Worm (Caenorhabditis elegans) whole organism, L1 larva: ENCODE results near the gene srx-21.

Experiments
- C04F5.9 ChIP-seq: sonication (generic microtip); optimal IDR thresholded peaks from 2 replicates; lab custom pipeline; 2016; ENCODE audit warnings: missing genetic modification characterization, missing compliant biosample characterization
- C16A3.4 ChIP-seq: fragments of 150-350 bp; optimal IDR thresholded peaks from 2 replicates; lab custom pipeline; 2014; ENCODE audit warnings: missing biosample characterization, missing genetic modification characterization
- aly-2 ChIP-seq: fragments of 150-350 bp; optimal IDR thresholded peaks from 2 replicates; lab custom pipeline; 2014; ENCODE audit warnings: missing biosample characterization, missing genetic modification characterization
- ama-1 ChIP-seq: fragments of 150-350 bp; optimal IDR thresholded peaks from 2 replicates; lab custom pipeline; 2014
- ceh-90 ChIP-seq: sonication (generic microtip); optimal IDR thresholded peaks from 2 replicates; lab custom pipeline; 2016; ENCODE audit warnings: missing genetic modification characterization, missing compliant biosample characterization
- ces-1 ChIP-seq: fragments of 150-350 bp; optimal IDR thresholded peaks from 2 replicates; lab custom pipeline; 2014; ENCODE audit warnings: missing biosample characterization, missing genetic modification reagents, missing genetic modification characterization
- dsc-1 ChIP-seq: sonication (generic microtip); optimal IDR thresholded peaks from 2 replicates; lab custom pipeline; 2016; ENCODE audit warnings: mild to moderate bottlenecking, missing genetic modification characterization, missing compliant biosample characterization
- efl-1 ChIP-seq, 4 experiments: fragments of 150-350 bp; optimal IDR thresholded peaks in 3 of 4; peaks in 1 of 4; 1 replicate in 1 of 4; 2 replicates in 3 of 4; lab custom pipeline; 2014; ENCODE audit warnings: missing biosample characterization in 2 of 4, missing genetic modification characterization in 2 of 4, missing genetic modification reagents in 2 of 4
- egl-27 ChIP-seq, 2 experiments: fragments of 150-350 bp in 1 of 2; sonication (generic microtip); optimal IDR thresholded peaks; 3 replicates each; lab custom pipeline; 2017 to 2018; ENCODE audit warnings: missing biosample characterization in 2 of 2, missing genetic modification characterization in 2 of 2, missing genetic modification reagents in 2 of 2
- elt-2 ChIP-seq: sonication (generic microtip); optimal IDR thresholded peaks from 2 replicates; lab custom pipeline; 2016; ENCODE audit warnings: missing genetic modification characterization, mild to moderate bottlenecking, inconsistent platforms, missing compliant biosample characterization, missing genetic modification reagents
- elt-3 ChIP-seq, 6 experiments: fragments of 150-350 bp in 1 of 6; sonication (generic microtip); optimal IDR thresholded peaks; 2 replicates each; lab custom pipeline; 2017 to 2018; ENCODE audit warnings: missing biosample characterization in 6 of 6, missing genetic modification characterization in 6 of 6, inconsistent platforms in 1 of 6
- fkh-10 ChIP-seq: sonication (generic microtip); optimal IDR thresholded peaks from 2 replicates; lab custom pipeline; 2017; ENCODE audit warnings: missing biosample characterization, missing genetic modification reagents, missing genetic modification characterization
- fkh-4 ChIP-seq: sonication (generic microtip); optimal IDR thresholded peaks from 2 replicates; lab custom pipeline; 2016; ENCODE audit warnings: missing compliant biosample characterization, missing genetic modification characterization, borderline replicate concordance
- fkh-8 ChIP-seq: sonication (generic microtip); optimal IDR thresholded peaks from 2 replicates; lab custom pipeline; 2016; ENCODE audit warnings: mild to moderate bottlenecking, missing genetic modification characterization, missing compliant biosample characterization
- fos-1 ChIP-seq: fragments of 150-350 bp; optimal IDR thresholded peaks from 2 replicates; lab custom pipeline; 2014; ENCODE audit warnings: missing biosample characterization, missing genetic modification characterization
- irx-1 ChIP-seq: sonication (generic microtip); optimal IDR thresholded peaks from 2 replicates; lab custom pipeline; 2016; ENCODE audit warnings: missing genetic modification characterization, missing compliant biosample characterization
- isw-1 ChIP-seq: fragments of 200-800 bp; sonication (Bioruptor generic); IDR thresholded peaks from 2 replicates; pipeline ENCODE4 v1.3.6; 2022; ENCODE audit warnings: missing genetic modification characterization, missing compliant biosample characterization
- lin-13 ChIP-seq: fragments of 150-350 bp; optimal IDR thresholded peaks from 2 replicates; lab custom pipeline; 2014; ENCODE audit warnings: missing biosample characterization, missing genetic modification reagents, missing genetic modification characterization
- lin-15B ChIP-seq: fragments of 150-350 bp; sonication (generic microtip); optimal IDR thresholded peaks from 3 replicates; lab custom pipeline; 2014; ENCODE audit warnings: missing biosample characterization, missing genetic modification characterization
- lin-35 ChIP-seq, 2 experiments: fragments of 150-350 bp; optimal IDR thresholded peaks; 2 replicates each; lab custom pipeline; 2014; ENCODE audit warnings: missing biosample characterization in 2 of 2, missing genetic modification characterization in 2 of 2, missing genetic modification reagents in 2 of 2
- lin-39 ChIP-seq: fragments of 150-350 bp; optimal IDR thresholded peaks from 2 replicates; lab custom pipeline; 2014; ENCODE audit warnings: missing biosample characterization, missing genetic modification reagents, missing genetic modification characterization
- lir-3 ChIP-seq: sonication (generic microtip); optimal IDR thresholded peaks from 2 replicates; lab custom pipeline; 2016; ENCODE audit warnings: mild to moderate bottlenecking, missing genetic modification characterization, moderate library complexity, missing compliant biosample characterization; ENCODE audit not compliant: poor library complexity
- lsy-2 ChIP-seq, 2 experiments: fragments of 150-350 bp; optimal IDR thresholded peaks; 2 replicates each; lab custom pipeline; 2014; ENCODE audit warnings: missing biosample characterization in 2 of 2, missing genetic modification characterization in 2 of 2
- nhr-28 ChIP-seq: fragments of 150-350 bp; optimal IDR thresholded peaks from 2 replicates; lab custom pipeline; 2014; ENCODE audit warnings: missing biosample characterization, missing genetic modification characterization
- nhr-47 ChIP-seq: sonication (generic microtip); optimal IDR thresholded peaks from 2 replicates; lab custom pipeline; 2016; ENCODE audit warnings: mild to moderate bottlenecking, missing genetic modification characterization, moderate library complexity, missing compliant biosample characterization
- nhr-71 ChIP-seq: sonication (generic microtip); optimal IDR thresholded peaks from 2 replicates; lab custom pipeline; 2016; ENCODE audit warnings: mild to moderate bottlenecking, missing genetic modification characterization, moderate library complexity, missing compliant biosample characterization
- nhr-76 ChIP-seq: sonication (generic microtip); optimal IDR thresholded peaks from 2 replicates; lab custom pipeline; 2017; ENCODE audit warnings: missing biosample characterization, missing genetic modification characterization
- nhr-77 ChIP-seq: fragments of 150-350 bp; optimal IDR thresholded peaks from 2 replicates; lab custom pipeline; 2014; ENCODE audit warnings: missing biosample characterization, missing genetic modification characterization
- nhr-84 ChIP-seq: sonication (generic microtip); optimal IDR thresholded peaks from 2 replicates; lab custom pipeline; 2017; ENCODE audit warnings: missing biosample characterization, missing genetic modification characterization
- nhr-85 ChIP-seq: sonication (generic microtip); peaks from one replicate; lab custom pipeline; 2016; ENCODE audit warnings: missing genetic modification characterization, inconsistent platforms, missing compliant biosample characterization
- nhr-90 ChIP-seq: sonication (generic microtip); optimal IDR thresholded peaks from 2 replicates; lab custom pipeline; 2016; ENCODE audit warnings: mild to moderate bottlenecking, missing genetic modification characterization, missing compliant biosample characterization; ENCODE audit not compliant: poor library complexity
- pqm-1 ChIP-seq: sonication (generic microtip); optimal IDR thresholded peaks from 3 replicates; lab custom pipeline; 2017; ENCODE audit warnings: missing biosample characterization, missing genetic modification characterization
- rnt-1 ChIP-seq: sonication (generic microtip); optimal IDR thresholded peaks from 2 replicates; lab custom pipeline; 2016; ENCODE audit warnings: mild to moderate bottlenecking, missing genetic modification characterization, moderate library complexity, missing compliant biosample characterization
- snpc-4 ChIP-seq: fragments of 150-350 bp; optimal IDR thresholded peaks from 2 replicates; lab custom pipeline; 2014; ENCODE audit warnings: missing biosample characterization, missing genetic modification characterization
- snu-23 ChIP-seq: sonication (generic microtip); optimal IDR thresholded peaks from 2 replicates; lab custom pipeline; 2016; ENCODE audit warnings: missing genetic modification characterization, missing compliant biosample characterization
- sptf-1 ChIP-seq: fragments of 150-350 bp; optimal IDR thresholded peaks from 2 replicates; lab custom pipeline; 2014; ENCODE audit warnings: missing biosample characterization, missing genetic modification characterization
- sup-37 ChIP-seq: fragments of 200-800 bp; sonication (Bioruptor generic); optimal IDR thresholded peaks from 2 replicates; lab custom pipeline; 2018; ENCODE audit warnings: mild to moderate bottlenecking, missing genetic modification characterization, missing compliant biosample characterization
- swsn-7 ChIP-seq: sonication (generic microtip); optimal IDR thresholded peaks from 2 replicates; lab custom pipeline; 2016; ENCODE audit warnings: missing genetic modification characterization, missing compliant biosample characterization
- unc-62 ChIP-seq: fragments of 150-350 bp; optimal IDR thresholded peaks from 2 replicates; lab custom pipeline; 2014; ENCODE audit warnings: missing biosample characterization, missing genetic modification reagents, missing genetic modification characterization
- unc-98 ChIP-seq: fragments of 200-800 bp; sonication (Bioruptor generic); IDR thresholded peaks from 2 replicates; pipeline ENCODE4 v1.3.6; 2022; ENCODE audit warnings: missing genetic modification characterization, missing compliant biosample characterization
- zip-4 ChIP-seq: fragments of 200-800 bp; sonication (Bioruptor generic); optimal IDR thresholded peaks from 2 replicates; lab custom pipeline; 2018; ENCODE audit warnings: mild to moderate bottlenecking, missing genetic modification characterization, moderate library complexity, missing compliant biosample characterization
- ztf-11 ChIP-seq, 2 experiments: sonication (generic microtip); optimal IDR thresholded peaks; 2 replicates each; lab custom pipeline; 2016 to 2017; ENCODE audit warnings: missing genetic modification characterization in 2 of 2, missing biosample characterization in 1 of 2, missing compliant biosample characterization in 1 of 2
- ztf-4 ChIP-seq: fragments of 150-350 bp; optimal IDR thresholded peaks from 2 replicates; lab custom pipeline; 2014; ENCODE audit warnings: missing biosample characterization, missing genetic modification characterization

Gene srx-21

DNA sequence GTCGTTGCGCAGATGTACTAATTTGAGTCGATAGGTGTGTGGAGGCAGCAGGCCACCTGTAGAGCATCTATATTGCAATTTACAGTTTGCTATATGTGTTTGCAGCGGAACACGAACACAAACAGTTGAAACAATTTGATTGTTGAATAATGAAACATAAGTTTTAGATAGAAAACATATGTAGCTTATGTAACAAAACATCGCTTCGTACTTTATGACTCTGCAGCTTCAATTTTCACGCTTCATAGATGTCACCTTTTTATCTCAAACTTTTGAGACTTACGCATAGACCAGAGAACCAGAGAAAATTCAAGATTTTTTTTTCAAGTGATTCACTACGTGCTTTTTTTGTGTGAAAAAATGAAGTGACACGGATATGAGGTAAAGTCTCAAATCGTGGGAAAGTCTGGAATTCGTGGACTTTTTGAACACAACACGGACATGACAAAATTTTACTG is 47.1 kb downstream of the srx-21 start, which contains the start of gene fbxb-72 (continued):
- TF ChIP-seq lin-15B (tag; lab: Kevin White, UChicago) (no peak), nhr-90 (peak; percentile 76), elt-3 (tag; optimal IDR thresholded peaks at IDR 0.05; lab: Kevin White, UChicago) (peak in 2 of 6 experiments; percentile 12 to 20), nhr-84 (tag; lab: Kevin White, UChicago) (peak; percentile 59), irx-1 (peak; percentile 3), nhr-47 (peak; percentile 68), lir-3 (tag; lab: Kevin White, UChicago) (peak; percentile 47), nhr-76 (tag; lab: Kevin White, UChicago) (no peak), nhr-71 (tag; lab: Kevin White, UChicago) (peak; percentile 84), C16A3.4 (tag; lab: Kevin White, UChicago) (peak; percentile 92), sptf-1 (no peak), lin-39 (peak; percentile 37), swsn-7 (peak; percentile 7), ama-1 (peak; percentile 89), unc-62 (no peak), ztf-4 (tag; lab: Kevin White, UChicago) (peak; percentile 85), fkh-8 (tag; lab: Kevin White, UChicago) (peak; percentile 46), ztf-11 (tag; optimal IDR thresholded peaks at IDR 0.05; lab: Kevin White, UChicago) (peak in 1 of 2 experiments; percentile 5), isw-1 (GFP tag; lab: Robert Waterston, UW) (no peak), zip-4 (peak; percentile 23), lsy-2 (tag; optimal IDR thresholded peaks at IDR 0.05; lab: Kevin White, UChicago) (peak; percentile 51 to 58)
- TF ChIP-seq, all 84 proteins: peak for 32

DNA sequence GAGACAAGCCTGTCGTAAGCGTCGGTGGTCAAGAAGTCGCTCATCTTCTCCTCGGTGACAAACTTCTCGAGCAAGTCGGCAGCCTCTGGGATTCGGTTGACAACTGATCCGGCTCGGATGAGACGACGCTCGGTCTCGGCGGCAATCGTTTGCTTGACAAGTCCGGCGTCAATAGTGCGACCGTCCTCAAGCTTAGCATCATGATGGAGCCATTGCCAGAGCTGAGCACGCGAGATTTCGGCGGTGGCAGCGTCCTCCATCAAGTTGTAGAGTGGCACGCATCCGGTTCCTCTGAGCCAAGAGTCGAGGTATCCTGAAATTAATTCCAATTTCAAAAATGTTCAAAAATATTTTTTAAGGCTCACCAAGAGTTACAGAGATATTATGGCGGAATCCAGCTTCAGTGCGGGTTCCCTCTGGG is 47.6 kb downstream of the srx-21 start:
- no peak for TF ChIP-seq nhr-28 (tag; lab: Kevin White, UChicago)
- TF ChIP-seq lsy-2 (tag; optimal IDR thresholded peaks at IDR 0.05; lab: Kevin White, UChicago) = no peak
- no peak for TF ChIP-seq unc-98
- TF ChIP-seq nhr-71 (tag; lab: Kevin White, UChicago) = no peak
- TF ChIP-seq nhr-76 (tag; lab: Kevin White, UChicago) = no peak
- TF ChIP-seq lir-3 (tag; lab: Kevin White, UChicago) = peak; percentile 10
- TF ChIP-seq elt-2 (tag; lab: Kevin White, UChicago) = peak; percentile 8
- no peak for TF ChIP-seq dsc-1
- no peak for TF ChIP-seq efl-1 (optimal IDR thresholded peaks at IDR 0.05; lab: Kevin White, UChicago)
- peak in 1 of 2 experiments; percentile 93 for TF ChIP-seq efl-1 (GFP tag; optimal IDR thresholded peaks at IDR 0.05 in 1 of 2; lab: Kevin White, UChicago)
- peak; percentile 9 for TF ChIP-seq rnt-1 (tag; lab: Kevin White, UChicago)
- TF ChIP-seq C04F5.9 = no peak
- TF ChIP-seq ztf-4 (tag; lab: Kevin White, UChicago) = no peak
- peak; percentile 97 for TF ChIP-seq aly-2 (tag; lab: Kevin White, UChicago)
- no peak for TF ChIP-seq fos-1 (tag; lab: Kevin White, UChicago)
- TF ChIP-seq pqm-1 (tag; lab: Kevin White, UChicago) = no peak
- no peak for TF ChIP-seq fkh-10 (GFP tag; lab: Kevin White, UChicago)
- peak; percentile 56 for TF ChIP-seq nhr-90
- TF ChIP-seq ama-1 = peak; percentile 60
- no peak for TF ChIP-seq egl-27 (tag; optimal IDR thresholded peaks at IDR 0.05; lab: Kevin White, UChicago)
- TF ChIP-seq lin-35 (GFP tag; optimal IDR thresholded peaks at IDR 0.05; lab: Kevin White, UChicago) = no peak
- no peak for TF ChIP-seq nhr-47
- no peak for TF ChIP-seq ces-1
- TF ChIP-seq snpc-4 (tag; lab: Kevin White, UChicago) = no peak

DNA sequence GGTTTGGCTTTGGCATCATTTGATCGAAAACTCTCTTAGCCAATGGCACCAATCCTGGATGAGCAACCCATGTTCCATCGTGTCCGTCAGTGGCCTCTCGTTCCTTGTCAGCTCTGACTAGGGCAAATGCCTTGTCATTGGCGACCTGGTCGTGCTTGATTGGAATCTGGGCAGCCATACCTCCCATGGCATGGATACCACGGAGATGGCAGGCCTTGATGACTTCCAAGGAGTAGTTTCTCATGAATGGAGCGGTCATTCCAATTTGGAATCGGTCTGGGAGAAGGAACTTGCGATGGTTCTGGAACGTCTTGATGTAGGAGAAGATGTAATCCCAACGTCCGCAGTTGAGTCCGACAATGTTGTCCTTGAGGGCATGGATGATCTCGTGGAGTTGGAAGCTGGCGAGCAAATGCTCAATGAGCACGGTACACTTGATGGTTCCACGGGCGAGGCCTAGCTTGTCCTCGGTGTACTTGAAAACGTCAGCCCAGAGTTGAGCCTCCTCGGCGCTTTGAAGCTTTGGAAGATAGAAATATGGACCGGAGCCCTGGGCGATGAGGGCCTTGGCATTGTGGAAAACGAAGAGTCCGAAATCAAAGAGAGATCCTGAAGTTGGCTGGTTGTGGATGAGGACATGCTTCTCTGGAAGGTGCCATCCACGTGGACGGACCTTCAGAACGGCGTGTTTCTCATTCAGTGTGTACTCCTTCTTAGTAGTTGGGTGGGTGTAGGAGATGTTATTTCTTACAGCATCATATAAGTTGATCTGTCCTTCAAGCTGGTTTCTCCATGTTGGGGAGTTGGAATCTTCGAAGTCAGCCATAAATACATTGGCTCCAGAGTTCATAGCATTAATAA is 48.3 kb downstream of the srx-21 start:
- TF ChIP-seq sup-37 (GFP tag; lab: Kevin White, UChicago) = peak; percentile 5
- TF ChIP-seq fkh-10 (GFP tag; lab: Kevin White, UChicago) = no peak
- TF ChIP-seq nhr-77 = no peak
- peak; percentile 34 for TF ChIP-seq aly-2 (tag; lab: Kevin White, UChicago)
- no peak for TF ChIP-seq efl-1 (optimal IDR thresholded peaks at IDR 0.05; lab: Kevin White, UChicago)
- TF ChIP-seq efl-1 (GFP tag; optimal IDR thresholded peaks at IDR 0.05 in 1 of 2; lab: Kevin White, UChicago) = peak in 1 of 2 experiments; percentile 84
- no peak for TF ChIP-seq nhr-84 (tag; lab: Kevin White, UChicago)
- peak; percentile 92 for TF ChIP-seq ama-1
- TF ChIP-seq swsn-7 = no peak
- TF ChIP-seq unc-98 = no peak
- no peak for TF ChIP-seq fkh-4 (tag; lab: Kevin White, UChicago)
- TF ChIP-seq C04F5.9 = peak; percentile 31
- no peak for TF ChIP-seq lin-35 (GFP tag; optimal IDR thresholded peaks at IDR 0.05; lab: Kevin White, UChicago)
- TF ChIP-seq lin-13 (GFP tag; lab: Kevin White, UChicago) = no peak
- peak; percentile 27 for TF ChIP-seq snu-23 (GFP tag; lab: Kevin White, UChicago)
- no peak for TF ChIP-seq ceh-90 (tag; lab: Kevin White, UChicago)
- TF ChIP-seq C16A3.4 (tag; lab: Kevin White, UChicago) = peak; percentile 32
- TF ChIP-seq nhr-85 (tag; lab: Kevin White, UChicago) = peak; percentile 49
